Fruit fly (Drosophila melanogaster): ENCODE data around the gene smp-30.

smp-30 gene

DNA sequence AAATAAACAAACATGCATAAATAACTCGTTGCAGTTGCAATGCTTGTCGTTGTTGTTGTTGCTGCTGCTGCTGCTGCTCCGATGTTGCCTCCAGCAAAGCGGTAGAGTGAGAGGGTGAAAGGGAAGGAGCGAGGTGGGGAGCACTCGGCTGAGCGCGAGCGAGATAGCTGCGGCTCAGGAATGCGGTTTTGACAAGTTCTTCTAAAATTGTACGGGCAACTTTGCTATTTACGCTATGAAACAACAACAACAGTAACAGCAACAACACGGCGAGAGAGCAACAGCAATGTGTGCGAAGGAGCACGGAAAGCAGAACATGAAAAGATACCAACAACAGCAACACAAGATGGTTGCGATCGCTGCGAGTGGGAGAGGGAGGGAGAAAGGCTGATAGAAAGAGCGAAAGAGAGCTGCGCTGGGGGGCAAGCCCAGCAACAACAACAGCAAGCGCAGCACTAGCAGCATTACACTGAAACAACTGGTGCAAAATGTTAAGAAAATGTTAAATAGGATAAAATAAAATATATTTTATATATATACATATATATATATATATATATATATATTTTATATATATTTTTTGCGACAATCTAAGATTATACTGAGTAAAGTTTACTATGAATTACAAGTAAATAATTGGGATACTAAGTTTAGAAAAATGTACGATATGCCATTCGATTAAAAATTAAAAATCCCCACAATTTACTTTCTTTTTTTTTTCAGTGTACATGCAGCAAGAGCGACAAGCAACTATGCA, 36.7 kb downstream of the smp-30 start (continued):
- TF ChIP-seq nerfin-2 (GFP tag; IDR thresholded peaks at IDR 0.05; ENCODE audit: partially characterized antibody) (peak; percentile 18; the same call in 1 of the 2 replicates), ase (GFP tag; IDR thresholded peaks at IDR 0.05) (peak; percentile 68; the same call in 2 of the 3 replicates), gt (GFP tag; IDR thresholded peaks at IDR 0.05) (no peak), D (optimal IDR thresholded peaks at IDR 0.05) (no peak), D (GFP tag; optimal IDR thresholded peaks at IDR 0.05) (peak; percentile 95), Xbp1 (GFP tag; optimal IDR thresholded peaks at IDR 0.05) (peak; percentile 32), pita (GFP tag; optimal IDR thresholded peaks at IDR 0.05) (no peak), CG8388 (GFP tag; optimal IDR thresholded peaks at IDR 0.05) (peak; percentile 83), CG11695 (GFP tag; IDR thresholded peaks at IDR 0.05) (peak; percentile 16; the same call in 1 of the 3 replicates), CG2202 (tag; optimal IDR thresholded peaks at IDR 0.05) (no peak), btn (GFP tag; optimal IDR thresholded peaks at IDR 0.05) (no peak), CG8478 (optimal IDR thresholded peaks at IDR 0.05) (no peak), hbn (GFP tag; IDR thresholded peaks at IDR 0.05; ENCODE audit: partially characterized antibody) (no peak), MBD-R2 (GFP tag; IDR thresholded peaks at IDR 0.05) (no peak), sisA (GFP tag; IDR thresholded peaks at IDR 0.05) (peak; percentile 76), lab (GFP tag; optimal IDR thresholded peaks at IDR 0.05) (peak; percentile 65), bab2 (GFP tag; optimal IDR thresholded peaks at IDR 0.05) (no peak), ranshi (GFP tag; IDR thresholded peaks at IDR 0.05) (peak; percentile 59; the same call in 1 of the 2 replicates), hth (optimal IDR thresholded peaks at IDR 0.05) (no peak), CkIIα-i1 (GFP tag; IDR thresholded peaks at IDR 0.05) (no peak), CG1233 (GFP tag; optimal IDR thresholded peaks at IDR 0.05) (peak; percentile 73), knrl (GFP tag; IDR thresholded peaks at IDR 0.05; ENCODE audit: partially characterized antibody) (0 out of 3 replicates have a peak, but pooled peaks have one; percentile 31), CG15514 (GFP tag; optimal IDR thresholded peaks at IDR 0.05) (no peak), CG7963 (GFP tag; IDR thresholded peaks at IDR 0.05; ENCODE audit: partially characterized antibody) (no peak), ash1 (GFP tag; optimal IDR thresholded peaks at IDR 0.05) (no peak), pros (GFP tag; optimal IDR thresholded peaks at IDR 0.05) (peak; percentile 91), pum (GFP tag; optimal IDR thresholded peaks at IDR 0.05) (no peak), Dp (GFP tag; optimal IDR thresholded peaks at IDR 0.05) (no peak), CG12155 (GFP tag; optimal IDR thresholded peaks at IDR 0.05) (peak; percentile 9), ci (GFP tag; IDR thresholded peaks at IDR 0.05) (peak; percentile 67), Hr39 (optimal IDR thresholded peaks at IDR 0.05) (no peak), nom (GFP tag; optimal IDR thresholded peaks at IDR 0.05) (peak; percentile 85), CG4820 (GFP tag; optimal IDR thresholded peaks at IDR 0.05) (peak; percentile 92), CoRest (tag; optimal IDR thresholded peaks at IDR 0.05) (peak; percentile 65), gfzf (GFP tag; optimal IDR thresholded peaks at IDR 0.05) (no peak), croc (GFP tag; conservative IDR thresholded peaks at IDR 0.05) (peak; percentile 61; the same call in 2 of the 3 replicates), phol (tag; optimal IDR thresholded peaks at IDR 0.05) (peak; percentile 89), zf30C (GFP tag; optimal IDR thresholded peaks at IDR 0.05) (peak; percentile 92), toy (GFP tag; IDR thresholded peaks at IDR 0.05) (no peak), Tbp (GFP tag; optimal IDR thresholded peaks at IDR 0.05) (no peak), bigmax (GFP tag; optimal IDR thresholded peaks at IDR 0.05) (no peak), CG11093 (GFP tag; IDR thresholded peaks at IDR 0.05) (no peak), CG18619 (GFP tag; optimal IDR thresholded peaks at IDR 0.05) (no peak), dmrt11E (tag; optimal IDR thresholded peaks at IDR 0.05) (peak; percentile 88), CG1832 (GFP tag; optimal IDR thresholded peaks at IDR 0.05) (peak; percentile 89), CG10462 (GFP tag; optimal IDR thresholded peaks at IDR 0.05) (no peak), CG9817 (tag; optimal IDR thresholded peaks at IDR 0.05) (peak; percentile 52), HLH3B (GFP tag; IDR thresholded peaks at IDR 0.05) (peak; percentile 75), MTF-1 (GFP tag; optimal IDR thresholded peaks at IDR 0.05; ENCODE audit: borderline replicate concordance) (peak; percentile 67), CG9932 (GFP tag; IDR thresholded peaks at IDR 0.05) (no peak)

All from whole organism, embryonic.